Fruit fly (Drosophila melanogaster): ENCODE results near the gene CG7329.

DNA sequence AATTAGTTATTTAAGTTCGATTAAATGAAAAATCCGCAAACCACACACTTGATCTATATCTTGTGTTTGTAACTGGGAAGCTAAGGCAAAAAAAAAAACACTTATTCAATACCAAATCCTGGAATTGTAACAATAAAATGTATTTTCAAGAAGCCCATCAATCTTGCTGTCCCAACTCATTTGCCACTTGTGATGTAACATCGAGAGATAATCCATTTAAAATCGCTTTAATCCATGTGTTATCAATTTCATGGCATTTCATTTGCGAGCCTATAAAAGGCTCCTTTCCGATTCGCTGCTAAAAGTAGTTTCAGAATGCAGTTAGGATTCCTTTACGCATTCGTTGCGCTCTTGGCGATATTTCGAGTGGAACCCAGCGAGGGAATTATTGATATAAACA, 1.4 kb upstream of the CG7329 start, which contains the start of gene CG31872:
- TF ChIP-seq kay (GFP tag; ENCODE audit: borderline replicate concordance) (no peak), CG33017 (tag; optimal IDR thresholded peaks at IDR 0.05) (no peak), bab1 (GFP tag; optimal IDR thresholded peaks at IDR 0.05) (no peak), toe (GFP tag; optimal IDR thresholded peaks at IDR 0.05) (no peak), Hr96 (GFP tag; optimal IDR thresholded peaks at IDR 0.05) (no peak)

Measured in whole organism, adult.